Worm (Caenorhabditis elegans) whole organism, mixed stage, embryonic: ENCODE data around the gene pqn-15.

Experiments used
- ces-1 ChIP-seq: fragments of 150-350 bp; optimal IDR thresholded peaks from 2 replicates; lab custom pipeline; 2014; ENCODE audit warnings: missing biosample characterization, missing genetic modification reagents, missing genetic modification characterization
- cnd-1 ChIP-seq: fragments of 200-800 bp; sonication (Bioruptor generic); optimal IDR thresholded peaks from 2 replicates; lab custom pipeline; 2018; ENCODE audit warnings: mild to moderate bottlenecking, missing genetic modification characterization, missing compliant biosample characterization
- elt-1 ChIP-seq: sonication (generic microtip); optimal IDR thresholded peaks from 2 replicates; lab custom pipeline; 2017; ENCODE audit warnings: missing genetic modification characterization, mild to moderate bottlenecking, missing compliant biosample characterization, antibody characterized with exemption, moderate library complexity, borderline replicate concordance; ENCODE audit not compliant: insufficient read depth
- elt-3 ChIP-seq: fragments of 150-350 bp; optimal IDR thresholded peaks from 2 replicates; lab custom pipeline; 2014; ENCODE audit warnings: missing biosample characterization, missing genetic modification characterization
- lin-13 ChIP-seq: fragments of 150-350 bp; optimal IDR thresholded peaks from 2 replicates; lab custom pipeline; 2014; ENCODE audit warnings: missing biosample characterization, missing genetic modification characterization
- lin-32 ChIP-seq: fragments of 200-800 bp; sonication (Bioruptor generic); optimal IDR thresholded peaks from 2 replicates; lab custom pipeline; 2018; ENCODE audit warnings: mild to moderate bottlenecking, missing genetic modification characterization, missing compliant biosample characterization
- lsy-2 ChIP-seq: fragments of 150-350 bp; optimal IDR thresholded peaks from 2 replicates; lab custom pipeline; 2014; ENCODE audit warnings: missing biosample characterization, missing genetic modification characterization
- mab-5 ChIP-seq: fragments of 150-350 bp; optimal IDR thresholded peaks from 2 replicates; lab custom pipeline; 2014; ENCODE audit warnings: missing biosample characterization, missing genetic modification characterization
- nhr-237 ChIP-seq: fragments of 150-350 bp; optimal IDR thresholded peaks from 2 replicates; lab custom pipeline; 2014; ENCODE audit warnings: missing biosample characterization, missing genetic modification characterization
- nhr-28 ChIP-seq: fragments of 150-350 bp; optimal IDR thresholded peaks from 2 replicates; lab custom pipeline; 2014; ENCODE audit warnings: missing biosample characterization, missing genetic modification characterization
- nhr-76 ChIP-seq: sonication (generic microtip); optimal IDR thresholded peaks from 2 replicates; lab custom pipeline; 2017; ENCODE audit warnings: missing biosample characterization, missing genetic modification characterization
- pha-4 ChIP-seq: fragments of 150-350 bp; optimal IDR thresholded peaks from 2 replicates; lab custom pipeline; 2018; ENCODE audit warnings: missing biosample characterization, missing genetic modification reagents, missing genetic modification characterization
- sem-2 ChIP-seq: fragments of 200-800 bp; sonication (Bioruptor generic); optimal IDR thresholded peaks from 2 replicates; lab custom pipeline; 2018; ENCODE audit warnings: mild to moderate bottlenecking, missing genetic modification characterization, missing compliant biosample characterization
- snpc-4 ChIP-seq: fragments of 150-350 bp; optimal IDR thresholded peaks from 2 replicates; lab custom pipeline; 2014; ENCODE audit warnings: missing biosample characterization, missing genetic modification characterization

ce11 chrX:4328816-4329215 lies 22.1 kb upstream of the pqn-15 start, which contains the start of gene C24A8.5:
- TF ChIP-seq nhr-76 (tag; lab: Kevin White, UChicago) (no peak), lsy-2 (tag; lab: Kevin White, UChicago) (no peak), elt-1 (tag; lab: Kevin White, UChicago) (no peak), sem-2 (no peak), nhr-237 (tag; lab: Kevin White, UChicago) (no peak), lin-32 (GFP tag; lab: Kevin White, UChicago) (no peak), snpc-4 (tag; lab: Kevin White, UChicago) (no peak), cnd-1 (no peak), pha-4 (tag; lab: Kevin White, UChicago) (no peak), ces-1 (GFP tag; lab: Kevin White, UChicago) (no peak), nhr-28 (no peak), mab-5 (tag; lab: Kevin White, UChicago) (no peak), elt-3 (no peak), lin-13 (no peak)
